Worm (Caenorhabditis elegans): Measurements from ENCODE around the gene srh-288.

ce11 chrV:17746959-17747358 lies 48.6 kb downstream of the srh-288 start, which contains the start of gene twk-36:
- no peak for TF ChIP-seq blmp-1 (tag; optimal IDR thresholded peaks at IDR 0.05)
- no peak for TF ChIP-seq nhr-28 (tag; optimal IDR thresholded peaks at IDR 0.05)
- TF ChIP-seq lin-13 (tag; optimal IDR thresholded peaks at IDR 0.05) = no peak
- no peak for TF ChIP-seq elt-1 (tag; optimal IDR thresholded peaks at IDR 0.05; ENCODE audit: borderline replicate concordance, insufficient read depth)
- TF ChIP-seq nhr-237 (tag; optimal IDR thresholded peaks at IDR 0.05) = no peak
- no peak for TF ChIP-seq snpc-4 (tag; optimal IDR thresholded peaks at IDR 0.05)
- no peak for TF ChIP-seq ces-1 (GFP tag; optimal IDR thresholded peaks at IDR 0.05)
- TF ChIP-seq lsy-2 (tag; optimal IDR thresholded peaks at IDR 0.05) = no peak

Measured in whole organism, mixed stage, embryonic.